Fruit fly (Drosophila melanogaster): ENCODE measurements around the gene CG34164.

Gene CG34164

dm6 chr2L:12085619-12086171 lies 29.5 kb downstream of the CG34164 start, which contains the start of gene prd:
TSS of gene prd (minus strand) at chr2L:12085827.
- TF ChIP-seq jumu (GFP tag; optimal IDR thresholded peaks at IDR 0.05) (no peak), sens-2 (GFP tag; IDR thresholded peaks at IDR 0.05) (no peak), chinmo (GFP tag; IDR thresholded peaks at IDR 0.05; ENCODE audit: partially characterized antibody) (0 out of 4 replicates have a peak, but pooled peaks have one; percentile 36), grau (tag; optimal IDR thresholded peaks at IDR 0.05) (no peak), B-H1 (GFP tag; IDR thresholded peaks at IDR 0.05) (no peak), Dek (tag; optimal IDR thresholded peaks at IDR 0.05) (no peak), CG6654 (GFP tag; optimal IDR thresholded peaks at IDR 0.05) (no peak), lab (GFP tag; optimal IDR thresholded peaks at IDR 0.05) (no peak), Sry-β (GFP tag; optimal IDR thresholded peaks at IDR 0.05) (no peak), wdn (GFP tag; IDR thresholded peaks at IDR 0.05) (no peak), Dll (GFP tag; IDR thresholded peaks at IDR 0.05; ENCODE audit: partially characterized antibody) (peak; percentile 39; the same call in 1 of the 4 replicates), CG15073 (GFP tag; optimal IDR thresholded peaks at IDR 0.05) (no peak), HLH3B (GFP tag; IDR thresholded peaks at IDR 0.05) (no peak), abd-A (tag; optimal IDR thresholded peaks at IDR 0.05) (no peak), CG10209 (GFP tag; optimal IDR thresholded peaks at IDR 0.05) (no peak), CG11093 (GFP tag; IDR thresholded peaks at IDR 0.05) (no peak), luna (GFP tag; optimal IDR thresholded peaks at IDR 0.05) (no peak), CG7372 (GFP tag; IDR thresholded peaks at IDR 0.05) (no peak), CG15479 (GFP tag; optimal IDR thresholded peaks at IDR 0.05) (peak; percentile 76), Nf-YA (GFP tag; IDR thresholded peaks at IDR 0.05) (peak; percentile 86), CG11723 (GFP tag; optimal IDR thresholded peaks at IDR 0.05) (no peak), p53 (GFP tag; optimal IDR thresholded peaks at IDR 0.05) (no peak), Jarid2 (GFP tag; optimal IDR thresholded peaks at IDR 0.05) (peak; percentile 36), onecut (GFP tag; IDR thresholded peaks at IDR 0.05) (no peak), CG8924 (tag; optimal IDR thresholded peaks at IDR 0.05) (no peak), CG3847 (GFP tag; IDR thresholded peaks at IDR 0.05) (no peak), CG17186 (GFP tag; optimal IDR thresholded peaks at IDR 0.05) (no peak), eyg (GFP tag; optimal IDR thresholded peaks at IDR 0.05) (no peak), mld (GFP tag; IDR thresholded peaks at IDR 0.05; ENCODE audit: partially characterized antibody) (0 out of 3 replicates have a peak, but pooled peaks have one; percentile 31), inv (GFP tag; IDR thresholded peaks at IDR 0.05; ENCODE audit: partially characterized antibody) (no peak), CG8089 (GFP tag; optimal IDR thresholded peaks at IDR 0.05) (no peak), CG3281 (GFP tag; optimal IDR thresholded peaks at IDR 0.05) (no peak), CG11560 (tag; IDR thresholded peaks at IDR 0.05) (no peak), Mad (GFP tag; optimal IDR thresholded peaks at IDR 0.05) (no peak), CG12104 (GFP tag; optimal IDR thresholded peaks at IDR 0.05) (no peak), Hr3 (GFP tag; optimal IDR thresholded peaks at IDR 0.05) (no peak), CoRest (tag; optimal IDR thresholded peaks at IDR 0.05) (no peak), CG6254 (GFP tag; optimal IDR thresholded peaks at IDR 0.05) (no peak), CG15011 (GFP tag; optimal IDR thresholded peaks at IDR 0.05) (no peak), pb (GFP tag; optimal IDR thresholded peaks at IDR 0.05) (no peak), E2f1 (GFP tag; IDR thresholded peaks at IDR 0.05) (no peak), ATbp (GFP tag; optimal IDR thresholded peaks at IDR 0.05) (no peak), CrebB (tag; optimal IDR thresholded peaks at IDR 0.05) (no peak), CG9609 (GFP tag; optimal IDR thresholded peaks at IDR 0.05) (no peak), ranshi (GFP tag; IDR thresholded peaks at IDR 0.05) (no peak), zen2 (GFP tag; IDR thresholded peaks at IDR 0.05; ENCODE audit: partially characterized antibody) (peak; percentile 27; the same call in 1 of the 3 replicates), tio (GFP tag; optimal IDR thresholded peaks at IDR 0.05) (no peak), da (GFP tag; optimal IDR thresholded peaks at IDR 0.05) (no peak), CG17829 (tag; optimal IDR thresholded peaks at IDR 0.05) (peak; percentile 2), CG4617 (GFP tag; optimal IDR thresholded peaks at IDR 0.05; ENCODE audit: borderline replicate concordance) (no peak), NC2β (GFP tag; optimal IDR thresholded peaks at IDR 0.05) (no peak)
